Fruit fly (Drosophila melanogaster) whole organism, embryonic: ENCODE measurements around the gene CCT7.

Experiments used
- Asciz ChIP-seq: fragments of 200-800 bp; sonication (Bioruptor generic); optimal IDR thresholded peaks from 2 replicates; lab custom pipeline; 2017; ENCODE audit warnings: missing biosample characterization, mild to moderate bottlenecking, missing genetic modification characterization, missing genetic modification reagents
- Awh ChIP-seq: fragments of 200-800 bp; sonication (Bioruptor generic); IDR thresholded peaks from 2 replicates; pipeline ENCODE4, ENCODE4 v1.3.6; 2022; ENCODE audit warnings: missing biosample characterization, missing genetic modification characterization
- B-H2 ChIP-seq: fragments of 200-800 bp; sonication (Bioruptor generic); optimal IDR thresholded peaks from 2 replicates; lab custom pipeline; 2018; ENCODE audit warnings: missing biosample characterization, mild to moderate bottlenecking, missing genetic modification characterization
- CG10959 ChIP-seq: fragments of 200-800 bp; sonication (Bioruptor generic); IDR thresholded peaks from 2 replicates; pipeline ENCODE4 v1.3.6; 2022; ENCODE audit warnings: missing biosample characterization, missing genetic modification characterization
- CG12219 ChIP-seq: fragments of 200-800 bp; sonication (Bioruptor generic); optimal IDR thresholded peaks from 3 replicates; lab custom pipeline; 2018; ENCODE audit warnings: missing biosample characterization, mild to moderate bottlenecking, missing genetic modification characterization
- CG12299 ChIP-seq: fragments of 200-800 bp; sonication (Bioruptor generic); optimal IDR thresholded peaks from 2 replicates; lab custom pipeline; 2018; ENCODE audit warnings: missing biosample characterization, mild to moderate bottlenecking, missing genetic modification characterization
- CG13424 ChIP-seq: fragments of 200-800 bp; sonication (Bioruptor generic); optimal IDR thresholded peaks from 2 replicates; lab custom pipeline; 2019; ENCODE audit warnings: missing biosample characterization, mild to moderate bottlenecking, missing genetic modification characterization, moderate library complexity
- CG14050 ChIP-seq: fragments of 200-800 bp; sonication (Bioruptor generic); IDR thresholded peaks from 3 replicates; pipeline ENCODE4 v1.3.6; 2022; ENCODE audit warnings: missing biosample characterization, missing genetic modification characterization
- CG18011 ChIP-seq: fragments of 200-800 bp; sonication (Bioruptor generic); optimal IDR thresholded peaks from 2 replicates; lab custom pipeline; 2017; ENCODE audit warnings: missing biosample characterization, missing genetic modification characterization, mild to moderate bottlenecking, moderate library complexity, missing genotype
- CG2875 ChIP-seq: fragments of 200-800 bp; sonication (Bioruptor generic); optimal IDR thresholded peaks from 2 replicates; lab custom pipeline; 2017; ENCODE audit warnings: missing biosample characterization, mild to moderate bottlenecking, missing genetic modification characterization, missing genetic modification reagents
- CG31365 ChIP-seq: fragments of 200-800 bp; sonication (Bioruptor generic); optimal IDR thresholded peaks from 2 replicates; lab custom pipeline; 2018; ENCODE audit warnings: missing biosample characterization, mild to moderate bottlenecking, missing genetic modification characterization
- CG33213 ChIP-seq: fragments of 200-800 bp; sonication (Bioruptor generic); optimal IDR thresholded peaks from 3 replicates; lab custom pipeline; 2016; ENCODE audit warnings: missing biosample characterization, missing genetic modification characterization
- CG42726 ChIP-seq: fragments of 200-800 bp; sonication (Bioruptor generic); IDR thresholded peaks from 2 replicates; pipeline ENCODE4 v1.3.6; 2022; ENCODE audit warnings: missing biosample characterization, missing genetic modification characterization; ENCODE audit not compliant: partially characterized antibody
- CG4424 ChIP-seq: fragments of 200-800 bp; sonication (Bioruptor generic); optimal IDR thresholded peaks from 3 replicates; lab custom pipeline; 2016; ENCODE audit warnings: missing biosample characterization, missing genetic modification characterization
- CG6791 ChIP-seq: fragments of 200-800 bp; sonication (Bioruptor generic); IDR thresholded peaks from 3 replicates; pipeline ENCODE4 v1.3.6; 2022; ENCODE audit warnings: missing biosample characterization, missing genetic modification characterization; ENCODE audit not compliant: partially characterized antibody
- CG7271 ChIP-seq: fragments of 200-800 bp; sonication (Bioruptor generic); optimal IDR thresholded peaks from 2 replicates; lab custom pipeline; 2018; ENCODE audit warnings: missing biosample characterization, mild to moderate bottlenecking, missing genetic modification characterization, moderate library complexity
- CG7357 ChIP-seq: fragments of 200-800 bp; sonication (Bioruptor generic); IDR thresholded peaks from 3 replicates; pipeline ENCODE4 v1.3.6; 2022; ENCODE audit warnings: missing biosample characterization, missing genetic modification characterization
- Doc3 ChIP-seq: fragments of 200-800 bp; sonication (Bioruptor generic); IDR thresholded peaks from 3 replicates; pipeline ENCODE4 v1.3.6; 2022; ENCODE audit warnings: missing biosample characterization, missing genetic modification characterization; ENCODE audit not compliant: partially characterized antibody
- Drgx ChIP-seq: fragments of 200-800 bp; sonication (Bioruptor generic); IDR thresholded peaks from 2 replicates; pipeline ENCODE4 v1.3.6; 2022; ENCODE audit warnings: missing biosample characterization, missing genetic modification characterization
- ERR ChIP-seq: fragments of 200-800 bp; sonication (Bioruptor generic); optimal IDR thresholded peaks from 2 replicates; lab custom pipeline; 2016; ENCODE audit warnings: missing biosample characterization, missing genetic modification characterization
- Hand ChIP-seq: fragments of 200-800 bp; sonication (Bioruptor generic); optimal IDR thresholded peaks from 2 replicates; lab custom pipeline; 2017; ENCODE audit warnings: mild to moderate bottlenecking, missing biosample characterization, missing genetic modification reagents, missing genetic modification characterization
- HmgD ChIP-seq: fragments of 200-800 bp; sonication (Bioruptor generic); optimal IDR thresholded peaks from 3 replicates; lab custom pipeline; 2016; ENCODE audit warnings: missing biosample characterization, missing genetic modification characterization
- Hr78 ChIP-seq, 2 experiments: fragments of 200-800 bp in 1 of 2; fragments of >200 bp in 1 of 2; sonication (Bioruptor generic) in 1 of 2; optimal IDR thresholded peaks; 2 replicates each; lab custom pipeline; 2017 to 2019; ENCODE audit warnings: missing biosample characterization in 2 of 2, missing genetic modification characterization in 2 of 2, mild to moderate bottlenecking in 1 of 2, moderate library complexity in 1 of 2
- Sox102F ChIP-seq: fragments of 200-800 bp; sonication (Bioruptor generic); optimal IDR thresholded peaks from 2 replicates; lab custom pipeline; 2018; ENCODE audit warnings: missing biosample characterization, mild to moderate bottlenecking, missing genetic modification characterization, moderate library complexity
- Spps ChIP-seq: fragments of 200-800 bp; sonication (Bioruptor generic); optimal IDR thresholded peaks from 2 replicates; lab custom pipeline; 2018; ENCODE audit warnings: missing biosample characterization, mild to moderate bottlenecking, missing genetic modification characterization
- ara ChIP-seq: fragments of 200-800 bp; sonication (Bioruptor generic); IDR thresholded peaks from 2 replicates; pipeline ENCODE4 v1.3.6; 2022; ENCODE audit warnings: missing biosample characterization, missing genetic modification characterization
- ase ChIP-seq: fragments of 200-800 bp; sonication (Bioruptor generic); IDR thresholded peaks from 3 replicates; pipeline ENCODE4 v1.3.6; 2022; ENCODE audit warnings: missing biosample characterization, missing genetic modification characterization
- croc ChIP-seq: fragments of 200-800 bp; sonication (Bioruptor generic); conservative IDR thresholded peaks from 3 replicates; pipeline ENCODE4 v1.3.6; 2022; ENCODE audit warnings: missing biosample characterization, missing genetic modification characterization
- dan ChIP-seq: fragments of 200-800 bp; sonication (Bioruptor generic); IDR thresholded peaks from 2 replicates; pipeline ENCODE4 v1.3.6; 2022; ENCODE audit warnings: missing biosample characterization, missing genetic modification characterization
- emc ChIP-seq: fragments of 200-800 bp; sonication (Bioruptor generic); optimal IDR thresholded peaks from 2 replicates; lab custom pipeline; 2016; ENCODE audit warnings: missing biosample characterization, missing genetic modification characterization
- ems ChIP-seq: fragments of 200-800 bp; sonication (Bioruptor generic); optimal IDR thresholded peaks from 3 replicates; lab custom pipeline; 2016; ENCODE audit warnings: missing biosample characterization, missing genetic modification characterization
- fd96Cb ChIP-seq: fragments of 200-800 bp; sonication (Bioruptor generic); optimal IDR thresholded peaks from 2 replicates; lab custom pipeline; 2018; ENCODE audit warnings: missing biosample characterization, mild to moderate bottlenecking, missing genetic modification characterization, moderate library complexity
- gcm ChIP-seq: fragments of 200-800 bp; sonication (Bioruptor generic); optimal IDR thresholded peaks from 2 replicates; lab custom pipeline; 2019; ENCODE audit warnings: missing biosample characterization, mild to moderate bottlenecking, missing genetic modification characterization, moderate library complexity
- gcm2 ChIP-seq: fragments of 200-800 bp; sonication (Bioruptor generic); optimal IDR thresholded peaks from 2 replicates; lab custom pipeline; 2016; ENCODE audit warnings: missing biosample characterization, missing genetic modification characterization
- grau ChIP-seq: fragments of 200-800 bp; optimal IDR thresholded peaks from 3 replicates; lab custom pipeline; 2019; ENCODE audit warnings: missing biosample characterization, mild to moderate bottlenecking, missing genetic modification characterization, moderate library complexity
- hbn ChIP-seq: fragments of 200-800 bp; sonication (Bioruptor generic); IDR thresholded peaks from 2 replicates; pipeline ENCODE4 v1.3.6; 2022; ENCODE audit warnings: missing biosample characterization, missing genetic modification characterization; ENCODE audit not compliant: partially characterized antibody
- her ChIP-seq: fragments of 200-800 bp; sonication (Bioruptor generic); optimal IDR thresholded peaks from 2 replicates; lab custom pipeline; 2016; ENCODE audit warnings: missing biosample characterization, missing genetic modification characterization
- lbe ChIP-seq: fragments of 200-800 bp; sonication (Bioruptor generic); optimal IDR thresholded peaks from 2 replicates; lab custom pipeline; 2016; ENCODE audit warnings: missing biosample characterization, mild to moderate bottlenecking, missing genetic modification characterization
- nerfin-2 ChIP-seq: fragments of 200-800 bp; sonication (Bioruptor generic); IDR thresholded peaks from 2 replicates; pipeline ENCODE4 v1.3.6; 2022; ENCODE audit warnings: missing biosample characterization, missing genetic modification characterization; ENCODE audit not compliant: partially characterized antibody
- onecut ChIP-seq: fragments of 200-800 bp; sonication (Bioruptor generic); IDR thresholded peaks from 2 replicates; pipeline ENCODE4 v1.3.6; 2022; ENCODE audit warnings: missing biosample characterization, missing genetic modification characterization
- p53 ChIP-seq: fragments of 200-800 bp; sonication (Bioruptor generic); optimal IDR thresholded peaks from 2 replicates; lab custom pipeline; 2016; ENCODE audit warnings: missing biosample characterization, missing genetic modification characterization
- peb ChIP-seq: fragments of 200-800 bp; sonication (Bioruptor generic); IDR thresholded peaks from 2 replicates; pipeline ENCODE4 v1.3.6; 2022; ENCODE audit warnings: missing biosample characterization, missing genetic modification characterization
- pho ChIP-seq: fragments of 200-800 bp; sonication (Bioruptor generic); optimal IDR thresholded peaks from 2 replicates; lab custom pipeline; 2016; ENCODE audit warnings: missing biosample characterization, missing genetic modification characterization
- sc ChIP-seq, 3 experiments: fragments of >200 bp in 2 of 3; fragments of 200-800 bp in 1 of 3; sonication (Bioruptor generic) in 1 of 3; optimal IDR thresholded peaks; 2 replicates in 2 of 3; 3 replicates in 1 of 3; lab custom pipeline; 2017; ENCODE audit warnings: mild to moderate bottlenecking in 1 of 3, missing biosample characterization in 1 of 3, missing genetic modification characterization in 1 of 3, missing genetic modification reagents in 1 of 3
- scrt ChIP-seq: fragments of 200-800 bp; sonication (Bioruptor generic); optimal IDR thresholded peaks from 2 replicates; lab custom pipeline; 2018; ENCODE audit warnings: missing biosample characterization, mild to moderate bottlenecking, missing genetic modification characterization, moderate library complexity
- sim ChIP-seq: fragments of 200-800 bp; sonication (Bioruptor generic); IDR thresholded peaks from 2 replicates; pipeline ENCODE4 v1.3.6; 2022; ENCODE audit warnings: missing biosample characterization, missing genetic modification characterization
- ssp ChIP-seq: fragments of 200-800 bp; sonication (Bioruptor generic); IDR thresholded peaks from 2 replicates; pipeline ENCODE4 v1.3.6; 2022; ENCODE audit warnings: missing biosample characterization, missing genetic modification characterization
- tup ChIP-seq: fragments of 200-800 bp; sonication (Bioruptor generic); optimal IDR thresholded peaks from 2 replicates; lab custom pipeline; 2016; ENCODE audit warnings: missing biosample characterization, mild to moderate bottlenecking, missing genetic modification characterization, moderate library complexity
- usp ChIP-seq: fragments of >200 bp; optimal IDR thresholded peaks from 2 replicates; lab custom pipeline; 2017; ENCODE audit warnings: missing biosample characterization, missing genetic modification characterization

Gene CCT7

dm6 chr3R:8846154-8846648 lies 44.8 kb downstream of the CCT7 start (continued):
- TF ChIP-seq nerfin-2 (GFP tag; lab: Robert Waterston, UW) (no peak), her (GFP tag; lab: Kevin White, UChicago) (peak; percentile 76), CG42726 (GFP tag; lab: Robert Waterston, UW) (peak; percentile 66; the same call in 1 of the 2 replicates), dan (GFP tag; lab: Robert Waterston, UW) (no peak), Spps (tag; lab: Kevin White, UChicago) (peak; percentile 18), CG10959 (no peak), CG14050 (no peak), emc (GFP tag; lab: Kevin White, UChicago) (no peak), CG6791 (peak; percentile 66; the same call in 2 of the 3 replicates), usp (GFP tag; lab: Kevin White, UChicago) (no peak), ase (GFP tag; lab: Robert Waterston, UW) (no peak), CG12219 (peak; percentile 63), ara (GFP tag; lab: Robert Waterston, UW) (peak; percentile 45; the same call in 1 of the 2 replicates), sim (GFP tag; lab: Robert Waterston, UW) (0 out of 2 replicates have a peak, but pooled peaks have one; percentile 12), CG12299 (tag; lab: Kevin White, UChicago) (peak; percentile 85), scrt (peak; percentile 57), sc (optimal IDR thresholded peaks at IDR 0.05; lab: Kevin White, UChicago) (no peak), sc (GFP tag; optimal IDR thresholded peaks at IDR 0.05; lab: Kevin White, UChicago) (peak; percentile 6), lbe (GFP tag; lab: Kevin White, UChicago) (peak; percentile 23), Hr78 (GFP tag; optimal IDR thresholded peaks at IDR 0.05; lab: Kevin White, UChicago) (peak in 1 of 2 experiments; percentile 0), CG18011 (peak; percentile 53), onecut (GFP tag; lab: Robert Waterston, UW) (peak; percentile 19), gcm (GFP tag; lab: Kevin White, UChicago) (peak; percentile 94), tup (GFP tag; lab: Kevin White, UChicago) (no peak), Drgx (GFP tag; lab: Robert Waterston, UW) (0 out of 2 replicates have a peak, but pooled peaks have one; percentile 39), Asciz (GFP tag; lab: Kevin White, UChicago) (peak; percentile 63), ERR (GFP tag; lab: Kevin White, UChicago) (no peak), CG4424 (GFP tag; lab: Kevin White, UChicago) (no peak), Awh (GFP tag; lab: Robert Waterston, UW) (peak; percentile 71; the same call in 1 of the 2 replicates), Sox102F (GFP tag; lab: Kevin White, UChicago) (peak; percentile 0), grau (peak; percentile 52), croc (no peak), fd96Cb (tag; lab: Kevin White, UChicago) (no peak), CG33213 (peak; percentile 58), hbn (GFP tag; lab: Robert Waterston, UW) (no peak), peb (GFP tag; lab: Robert Waterston, UW) (no peak), HmgD (GFP tag; lab: Kevin White, UChicago) (peak; percentile 10), CG7271 (peak; percentile 63), CG2875 (GFP tag; lab: Kevin White, UChicago) (peak; percentile 51), pho (GFP tag; lab: Kevin White, UChicago) (peak; percentile 36), Hand (GFP tag; lab: Kevin White, UChicago) (peak; percentile 17), CG13424 (tag; lab: Kevin White, UChicago) (peak; percentile 35), CG31365 (tag; lab: Kevin White, UChicago) (peak; percentile 70), Doc3 (GFP tag; lab: Robert Waterston, UW) (no peak), p53 (GFP tag; lab: Kevin White, UChicago) (no peak), gcm2 (peak; percentile 33), CG7357 (no peak; the same call in 2 of the 3 replicates), B-H2 (peak; percentile 58), ssp (no peak), ems (GFP tag; lab: Kevin White, UChicago) (peak; percentile 22)
